Fruit fly (Drosophila melanogaster): ENCODE results near the gene Tango14.

The Tango14 gene

DNA sequence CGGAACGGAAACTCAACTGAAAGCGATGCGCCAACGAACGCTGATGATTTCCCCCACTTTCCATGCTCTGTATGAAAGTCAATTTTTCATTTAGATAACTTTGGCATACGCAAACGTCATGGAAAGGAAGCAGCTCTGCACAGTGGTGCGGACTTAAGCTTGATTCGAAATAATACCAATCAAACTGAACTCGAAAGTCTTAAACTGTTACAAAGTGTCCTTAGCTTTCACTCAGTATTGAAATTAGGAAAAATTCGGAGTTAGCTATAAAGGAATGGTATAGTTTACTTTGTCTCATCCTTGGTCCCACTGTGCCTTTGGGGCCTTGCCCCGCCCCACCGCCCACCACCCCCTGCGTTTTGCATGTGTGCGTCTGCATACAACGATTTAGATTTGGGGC lies 49.0 kb downstream of the Tango14 start (continued):
- peak; percentile 18 for TF ChIP-seq CG13894 (tag; optimal IDR thresholded peaks at IDR 0.05)
- peak; percentile 42; the same call in 1 of the 3 replicates for TF ChIP-seq Mrtf (GFP tag; IDR thresholded peaks at IDR 0.05)
- no peak for TF ChIP-seq luna (GFP tag; optimal IDR thresholded peaks at IDR 0.05)
- TF ChIP-seq gt (GFP tag; IDR thresholded peaks at IDR 0.05): no peak
- TF ChIP-seq Sox102F (GFP tag; optimal IDR thresholded peaks at IDR 0.05): peak; percentile 66
- peak; percentile 81 for TF ChIP-seq Hand (GFP tag; optimal IDR thresholded peaks at IDR 0.05)
- no peak for TF ChIP-seq pzg (GFP tag; optimal IDR thresholded peaks at IDR 0.05)
- TF ChIP-seq emc (GFP tag; optimal IDR thresholded peaks at IDR 0.05): no peak
- peak; percentile 1 for TF ChIP-seq BtbVII (GFP tag; optimal IDR thresholded peaks at IDR 0.05)
- no peak for TF ChIP-seq CG15479 (GFP tag; optimal IDR thresholded peaks at IDR 0.05)
- TF ChIP-seq CG18262 (tag; optimal IDR thresholded peaks at IDR 0.05): peak; percentile 6
- TF ChIP-seq bab2 (GFP tag; optimal IDR thresholded peaks at IDR 0.05): no peak
- peak; percentile 42 for TF ChIP-seq Dek (tag; optimal IDR thresholded peaks at IDR 0.05)
- TF ChIP-seq unc-4 (GFP tag; IDR thresholded peaks at IDR 0.05; ENCODE audit: partially characterized antibody): no peak
- TF ChIP-seq br (optimal IDR thresholded peaks at IDR 0.05): no peak
- peak; percentile 49 for TF ChIP-seq grau (tag; optimal IDR thresholded peaks at IDR 0.05)
- TF ChIP-seq CG8478 (optimal IDR thresholded peaks at IDR 0.05): no peak
- no peak for TF ChIP-seq oc (tag; optimal IDR thresholded peaks at IDR 0.05)
- TF ChIP-seq tx (GFP tag; optimal IDR thresholded peaks at IDR 0.05): no peak
- TF ChIP-seq slp2 (GFP tag; optimal IDR thresholded peaks at IDR 0.05): no peak
- TF ChIP-seq cato (GFP tag; optimal IDR thresholded peaks at IDR 0.05; ENCODE audit: borderline replicate concordance): no peak
- peak; percentile 68 for TF ChIP-seq gem (tag; optimal IDR thresholded peaks at IDR 0.05)
- TF ChIP-seq D19A (tag; optimal IDR thresholded peaks at IDR 0.05): peak; percentile 21
- peak; percentile 2 for TF ChIP-seq CG15601 (tag; optimal IDR thresholded peaks at IDR 0.05)
- TF ChIP-seq Hr78 (GFP tag; optimal IDR thresholded peaks at IDR 0.05): no peak
- TF ChIP-seq pita (GFP tag; optimal IDR thresholded peaks at IDR 0.05): no peak
- no peak for TF ChIP-seq MTF-1 (GFP tag; optimal IDR thresholded peaks at IDR 0.05; ENCODE audit: borderline replicate concordance)
- no peak for TF ChIP-seq CG3838 (GFP tag; optimal IDR thresholded peaks at IDR 0.05)
- TF ChIP-seq CG1233 (GFP tag; optimal IDR thresholded peaks at IDR 0.05): no peak
- TF ChIP-seq CG18476 (GFP tag; optimal IDR thresholded peaks at IDR 0.05): no peak
- peak; percentile 62 for TF ChIP-seq CG32767 (GFP tag; IDR thresholded peaks at IDR 0.05)
- TF ChIP-seq bbx (GFP tag; IDR thresholded peaks at IDR 0.05; ENCODE audit: partially characterized antibody): no peak
- TF ChIP-seq CG15011 (GFP tag; optimal IDR thresholded peaks at IDR 0.05): no peak
- TF ChIP-seq Blimp-1 (GFP tag; optimal IDR thresholded peaks at IDR 0.05): peak; percentile 30
- peak; percentile 38; the same call in 1 of the 2 replicates for TF ChIP-seq MBD-R2 (GFP tag; IDR thresholded peaks at IDR 0.05)
- no peak for TF ChIP-seq CG14710 (tag; optimal IDR thresholded peaks at IDR 0.05)
- TF ChIP-seq sima (GFP tag; optimal IDR thresholded peaks at IDR 0.05): no peak
- no peak for TF ChIP-seq CG33213 (GFP tag; optimal IDR thresholded peaks at IDR 0.05)
- peak; percentile 60 for TF ChIP-seq ranshi (GFP tag; IDR thresholded peaks at IDR 0.05)
- no peak for TF ChIP-seq Usf (GFP tag; optimal IDR thresholded peaks at IDR 0.05)
- 0 out of 2 replicates have a peak, but pooled peaks have one; percentile 36 for TF ChIP-seq CG10959 (GFP tag; IDR thresholded peaks at IDR 0.05)
- TF ChIP-seq CG2129 (GFP tag; IDR thresholded peaks at IDR 0.05; ENCODE audit: partially characterized antibody): no peak
- no peak for TF ChIP-seq Vsx1 (GFP tag; optimal IDR thresholded peaks at IDR 0.05)
- TF ChIP-seq CG4404 (GFP tag; IDR thresholded peaks at IDR 0.05): no peak
- no peak for TF ChIP-seq pnt (GFP tag; optimal IDR thresholded peaks at IDR 0.05)
- TF ChIP-seq CG4854 (GFP tag; optimal IDR thresholded peaks at IDR 0.05): no peak
- no peak for TF ChIP-seq CG4707 (GFP tag; optimal IDR thresholded peaks at IDR 0.05)
- TF ChIP-seq CG34422 (GFP tag; IDR thresholded peaks at IDR 0.05): peak; percentile 13; the same call in 1 of the 3 replicates
- TF ChIP-seq wdn (GFP tag; IDR thresholded peaks at IDR 0.05): peak; percentile 62
- no peak for TF ChIP-seq CG13123 (GFP tag; optimal IDR thresholded peaks at IDR 0.05)
- peak; percentile 52 for TF ChIP-seq CG32772 (GFP tag; IDR thresholded peaks at IDR 0.05)
